Fruit fly (Drosophila melanogaster): ENCODE data around the gene mthl15.

mthl15 gene

DNA sequence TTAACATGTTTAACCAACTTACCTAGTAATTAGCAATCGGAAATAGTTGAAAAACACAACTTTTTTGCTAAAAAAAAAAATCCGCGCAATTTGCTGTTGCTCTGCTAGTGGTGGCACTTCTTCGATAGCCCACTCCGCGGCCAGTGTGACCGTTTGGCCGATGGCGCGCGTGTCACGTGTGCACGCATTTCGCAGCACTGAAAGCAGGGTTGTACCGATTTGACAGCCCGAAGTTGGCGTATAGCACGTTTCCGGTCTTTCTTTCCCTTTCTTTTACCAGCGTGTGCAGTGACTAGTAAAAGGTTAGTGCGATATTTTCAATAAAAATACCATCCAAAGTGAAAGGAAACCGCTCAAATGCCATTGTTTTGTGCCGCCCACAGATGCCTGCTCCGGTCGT, 37.3 kb downstream of the mthl15 start, which contains the start of the genes Ripalpha and RpL7 (continued):
- TF ChIP-seq Dip2 (GFP tag; IDR thresholded peaks at IDR 0.05) (no peak), MBD-R2 (GFP tag; IDR thresholded peaks at IDR 0.05) (peak; percentile 99), wor (GFP tag; IDR thresholded peaks at IDR 0.05) (peak; percentile 77), Usf (GFP tag; optimal IDR thresholded peaks at IDR 0.05) (peak; percentile 97), Lhr (GFP tag; optimal IDR thresholded peaks at IDR 0.05) (peak; percentile 98), CG31224 (GFP tag; IDR thresholded peaks at IDR 0.05) (peak; percentile 93), onecut (GFP tag; IDR thresholded peaks at IDR 0.05) (peak; percentile 96), inv (GFP tag; IDR thresholded peaks at IDR 0.05; ENCODE audit: partially characterized antibody) (peak; percentile 93), chif (GFP tag; optimal IDR thresholded peaks at IDR 0.05) (peak; percentile 96 to 99), btn (GFP tag; optimal IDR thresholded peaks at IDR 0.05) (peak; percentile 97), YL-1 (GFP tag; optimal IDR thresholded peaks at IDR 0.05) (peak; percentile 100), Eip74EF (GFP tag; optimal IDR thresholded peaks at IDR 0.05) (peak in 1 of 2 experiments; percentile 83), D19A (tag; optimal IDR thresholded peaks at IDR 0.05) (peak; percentile 51), Aef1 (GFP tag; IDR thresholded peaks at IDR 0.05) (peak; percentile 94), Max (GFP tag; optimal IDR thresholded peaks at IDR 0.05) (peak; percentile 99), Xrp1 (GFP tag; IDR thresholded peaks at IDR 0.05) (peak; percentile 81), ab (GFP tag; optimal IDR thresholded peaks at IDR 0.05) (peak; percentile 92), gce (GFP tag; IDR thresholded peaks at IDR 0.05) (peak; percentile 97), Opbp (GFP tag; IDR thresholded peaks at IDR 0.05; ENCODE audit: partially characterized antibody) (peak; percentile 98), Kr (GFP tag; optimal IDR thresholded peaks at IDR 0.05) (peak; percentile 95), CG8765 (GFP tag; IDR thresholded peaks at IDR 0.05) (peak; percentile 88), CG13894 (tag; optimal IDR thresholded peaks at IDR 0.05) (peak; percentile 97), Elba2 (GFP tag; optimal IDR thresholded peaks at IDR 0.05) (peak; percentile 80), CG6683 (GFP tag; optimal IDR thresholded peaks at IDR 0.05) (peak; percentile 98), CG10321 (GFP tag; IDR thresholded peaks at IDR 0.05) (peak; percentile 85), klu (GFP tag; IDR thresholded peaks at IDR 0.05) (peak; percentile 84), CG5245 (GFP tag; optimal IDR thresholded peaks at IDR 0.05) (peak; percentile 97)

dm6 chr2L:10198911-10199310, 39.2 kb downstream of the mthl15 start, which contains the start of gene Sur:
Gene Sur, minus strand, starts transcription at chr2L:10199117.
- TF ChIP-seq CG4360 (GFP tag; IDR thresholded peaks at IDR 0.05) (0 out of 2 replicates have a peak, but pooled peaks have one; percentile 17), nerfin-2 (GFP tag; IDR thresholded peaks at IDR 0.05; ENCODE audit: partially characterized antibody) (no peak), Rfx (GFP tag; IDR thresholded peaks at IDR 0.05) (0 out of 2 replicates have a peak, but pooled peaks have one; percentile 9), CG5180 (GFP tag; optimal IDR thresholded peaks at IDR 0.05) (no peak), CG6791 (GFP tag; IDR thresholded peaks at IDR 0.05; ENCODE audit: partially characterized antibody) (no peak), abd-A (tag; optimal IDR thresholded peaks at IDR 0.05) (no peak), luna (GFP tag; optimal IDR thresholded peaks at IDR 0.05) (no peak), CG18599 (GFP tag; optimal IDR thresholded peaks at IDR 0.05) (no peak), CG3065 (GFP tag; optimal IDR thresholded peaks at IDR 0.05) (no peak), CG7271 (tag; optimal IDR thresholded peaks at IDR 0.05) (no peak), pros (GFP tag; optimal IDR thresholded peaks at IDR 0.05) (no peak), Asciz (GFP tag; optimal IDR thresholded peaks at IDR 0.05) (no peak), so (GFP tag; IDR thresholded peaks at IDR 0.05) (no peak), CG14667 (GFP tag; IDR thresholded peaks at IDR 0.05) (no peak), ato (GFP tag; IDR thresholded peaks at IDR 0.05; ENCODE audit: partially characterized antibody) (peak; percentile 30; the same call in 1 of the 2 replicates), disco-r (GFP tag; optimal IDR thresholded peaks at IDR 0.05) (no peak), nom (GFP tag; optimal IDR thresholded peaks at IDR 0.05) (no peak), Hmr (GFP tag; optimal IDR thresholded peaks at IDR 0.05) (no peak), Fer1 (GFP tag; optimal IDR thresholded peaks at IDR 0.05) (no peak), CG10543 (GFP tag; optimal IDR thresholded peaks at IDR 0.05) (peak; percentile 58), TFAM (GFP tag; optimal IDR thresholded peaks at IDR 0.05) (no peak), CG14441 (GFP tag; IDR thresholded peaks at IDR 0.05) (no peak), MBD-R2 (GFP tag; IDR thresholded peaks at IDR 0.05) (peak; percentile 27; the same call in 1 of the 2 replicates), Jarid2 (GFP tag; optimal IDR thresholded peaks at IDR 0.05) (peak; percentile 60), Atf6 (GFP tag; IDR thresholded peaks at IDR 0.05) (0 out of 2 replicates have a peak, but pooled peaks have one; percentile 10)

Measured in whole organism, embryonic.